Worm (Caenorhabditis elegans): ENCODE measurements around the gene nas-7.
"Not testable (repeated sequence)": the region's sequence is repeated elsewhere in the genome, so short reads cannot be mapped to it uniquely, and the experiment has no call there.

nas-7 gene

DNA sequence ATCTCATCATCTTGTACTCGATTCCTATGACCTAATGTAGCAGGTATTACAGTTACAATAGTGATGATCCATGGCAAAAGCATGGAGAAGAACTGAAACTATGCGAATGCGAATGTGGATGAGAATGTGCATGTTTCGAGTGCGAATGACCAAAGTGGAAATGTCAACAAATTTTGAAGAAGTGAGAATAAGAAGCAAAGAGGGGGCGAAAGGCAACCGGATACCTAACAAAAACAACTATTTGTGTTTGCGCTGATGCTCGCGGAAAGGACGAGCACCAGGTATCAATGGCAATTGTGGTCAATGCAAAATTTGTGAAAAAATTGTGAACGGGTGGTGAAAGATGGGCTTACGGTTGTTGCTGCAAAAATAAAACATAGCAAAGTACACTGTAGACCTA is at the start of gene nas-7:
TSS of gene nas-7 (minus strand) at position 101 of the 400 bp plus-strand sequence.
- TF ChIP-seq ceh-24 (tag; optimal IDR thresholded peaks at IDR 0.05) = no peak
- no peak for TF ChIP-seq sdc-2 (tag; optimal IDR thresholded peaks at IDR 0.05)
- no peak for TF ChIP-seq sox-4 (tag; optimal IDR thresholded peaks at IDR 0.05)
- TF ChIP-seq ama-1 (optimal IDR thresholded peaks at IDR 0.05) = no peak
- TF ChIP-seq gmeb-2 (tag; optimal IDR thresholded peaks at IDR 0.05) = no peak
- no peak for TF ChIP-seq fkh-6 (tag; optimal IDR thresholded peaks at IDR 0.05)
- TF ChIP-seq elt-4 (tag; optimal IDR thresholded peaks at IDR 0.05) = no peak
- TF ChIP-seq pqm-1 (tag; optimal IDR thresholded peaks at IDR 0.05) = no peak
- TF ChIP-seq ceh-9 (tag; optimal IDR thresholded peaks at IDR 0.05) = no peak

DNA sequence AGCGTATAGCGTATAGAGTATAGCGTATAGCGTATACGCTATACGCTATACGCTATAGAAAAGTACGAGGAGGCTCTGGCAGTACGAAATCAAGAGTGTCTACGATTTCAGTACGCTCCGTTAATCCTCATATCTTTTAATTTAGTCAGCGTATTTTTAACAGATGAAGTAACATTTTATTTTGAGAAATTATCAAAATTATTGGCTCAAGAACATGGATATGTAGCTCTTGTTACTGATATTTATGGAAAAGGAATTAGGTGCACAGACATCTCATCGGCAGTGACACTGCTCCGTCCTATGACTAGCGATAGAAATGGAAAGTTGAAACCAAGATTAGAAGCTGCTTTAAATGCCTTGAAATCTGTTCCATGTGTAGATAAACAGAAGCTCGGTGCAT is 32.4 kb upstream of the nas-7 start, which contains the start of gene K02A2.1:
TSS of gene K02A2.1 (plus strand) at position 301 of the 400 bp plus-strand sequence.
- not testable (repeated sequence) for TF ChIP-seq zip-5, ceh-24, ahr-1 (tag; optimal IDR thresholded peaks at IDR 0.05)

DNA sequence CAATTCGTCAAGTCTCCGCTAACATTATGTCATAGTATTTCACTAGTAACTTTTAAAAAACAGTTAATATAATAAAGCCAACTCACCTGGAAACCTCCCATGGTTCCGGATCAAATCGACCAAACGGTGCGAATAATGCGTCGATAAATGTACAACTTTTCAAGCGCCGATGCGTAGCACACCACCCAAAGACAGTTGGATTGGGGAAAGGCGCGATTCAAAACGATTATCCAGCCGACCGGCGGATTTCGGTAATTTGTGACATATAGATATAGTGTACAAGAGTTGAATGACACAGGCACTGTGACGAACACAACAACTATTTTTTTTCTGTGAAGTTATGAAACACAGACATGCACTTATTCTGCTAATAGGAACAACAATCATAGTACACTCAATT is 31.7 kb upstream of the nas-7 start, which contains the start of gene kcc-3:
TSS of gene kcc-3 (minus strand) at position 101 of the 400 bp plus-strand sequence.
- TF ChIP-seq pax-1 (tag; optimal IDR thresholded peaks at IDR 0.05) (no peak), ceh-9 (tag; optimal IDR thresholded peaks at IDR 0.05) (no peak), ama-1 (optimal IDR thresholded peaks at IDR 0.05) (no peak), sdc-2 (tag; optimal IDR thresholded peaks at IDR 0.05) (no peak), sox-4 (tag; optimal IDR thresholded peaks at IDR 0.05) (no peak), Y22D7AL.16 (tag; optimal IDR thresholded peaks at IDR 0.05) (no peak), ets-4 (tag; optimal IDR thresholded peaks at IDR 0.05) (no peak), hlh-8 (tag; optimal IDR thresholded peaks at IDR 0.05) (no peak), che-1 (tag; optimal IDR thresholded peaks at IDR 0.05) (no peak), fax-1 (tag; optimal IDR thresholded peaks at IDR 0.05) (no peak), K02D7.2 (tag; optimal IDR thresholded peaks at IDR 0.05) (no peak), pha-2 (tag; optimal IDR thresholded peaks at IDR 0.05) (no peak), nfya-1 (tag; optimal IDR thresholded peaks at IDR 0.05) (no peak), C08G9.2 (tag; optimal IDR thresholded peaks at IDR 0.05) (no peak), sox-2 (GFP tag; IDR thresholded peaks at IDR 0.05) (no peak), pag-3 (tag; optimal IDR thresholded peaks at IDR 0.05; ENCODE audit: borderline replicate concordance) (no peak), unc-86 (tag; optimal IDR thresholded peaks at IDR 0.05) (no peak), unc-3 (GFP tag; conservative IDR thresholded peaks at IDR 0.05) (no peak), unc-3 (tag; optimal IDR thresholded peaks at IDR 0.05) (no peak)

DNA sequence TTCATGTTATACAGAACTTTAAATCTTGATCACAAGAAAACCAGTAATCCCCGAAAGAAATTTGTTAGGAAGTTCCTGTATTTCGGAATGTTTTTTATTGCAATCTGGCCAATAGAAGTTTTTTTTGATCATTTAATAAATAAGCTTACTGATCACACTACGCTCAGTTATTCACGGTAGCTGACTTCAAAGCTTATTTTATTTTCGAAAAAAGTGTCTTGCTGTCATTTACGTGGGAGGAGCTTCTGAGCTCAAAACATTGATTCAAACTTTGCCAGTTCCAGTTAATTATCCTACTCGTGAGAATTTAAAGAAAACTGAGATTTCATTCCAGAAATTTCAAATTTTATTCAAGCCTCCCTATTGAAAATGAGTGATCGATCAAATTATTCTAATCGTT is 29.8 kb upstream of the nas-7 start, which contains the start of gene srd-54:
TSS of gene srd-54 (plus strand) at position 301 of the 400 bp plus-strand sequence.
- no peak for TF ChIP-seq unc-86 (tag; optimal IDR thresholded peaks at IDR 0.05)
- TF ChIP-seq ztf-16 (tag; optimal IDR thresholded peaks at IDR 0.05) = no peak
- no peak for TF ChIP-seq hlh-8 (tag; optimal IDR thresholded peaks at IDR 0.05)
- TF ChIP-seq sox-4 (tag; optimal IDR thresholded peaks at IDR 0.05) = no peak
- no peak for TF ChIP-seq npax-4 (tag; optimal IDR thresholded peaks at IDR 0.05)
- TF ChIP-seq nfya-1 (tag; optimal IDR thresholded peaks at IDR 0.05) = no peak
- TF ChIP-seq mec-3 (tag; optimal IDR thresholded peaks at IDR 0.05; ENCODE audit: borderline replicate concordance) = no peak
- TF ChIP-seq ceh-22 (tag; optimal IDR thresholded peaks at IDR 0.05) = no peak
- no peak for TF ChIP-seq elt-2 (tag; optimal IDR thresholded peaks at IDR 0.05)
- TF ChIP-seq elt-4 (tag; optimal IDR thresholded peaks at IDR 0.05) = no peak
- no peak for TF ChIP-seq C38D4.7 (GFP tag; optimal IDR thresholded peaks at IDR 0.05)
- no peak for TF ChIP-seq pros-1 (tag; optimal IDR thresholded peaks at IDR 0.05)

DNA sequence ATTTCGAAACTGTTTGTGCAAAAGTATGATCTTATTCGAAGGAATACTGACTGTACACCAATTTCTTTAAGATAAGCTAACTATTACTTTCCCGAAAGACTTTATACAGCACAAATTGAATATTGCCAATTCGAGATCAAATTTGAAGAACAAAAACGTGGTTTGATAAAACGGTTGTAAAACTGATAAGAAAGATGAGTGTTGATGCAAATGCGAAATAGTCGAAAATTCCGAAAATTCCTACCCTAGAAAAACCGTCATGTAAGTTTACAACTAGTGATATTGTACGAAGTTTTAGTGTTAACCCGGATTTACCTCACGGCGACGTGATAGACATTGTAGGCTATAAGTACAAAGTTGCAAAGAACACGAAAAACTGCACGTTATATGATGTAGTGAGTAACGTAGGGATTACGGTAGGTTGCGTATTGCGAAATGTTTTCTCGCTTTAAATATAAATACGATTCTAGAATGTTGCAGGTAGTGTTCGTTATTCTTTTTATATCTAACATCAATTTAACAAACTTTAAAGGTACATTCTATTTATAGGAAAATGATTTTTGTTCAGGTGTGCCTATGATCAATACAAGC is 18.4 kb upstream of the nas-7 start:
- TF ChIP-seq rnt-1 (tag; optimal IDR thresholded peaks at IDR 0.05) (no peak), T23F11.4 (GFP tag; optimal IDR thresholded peaks at IDR 0.05) (no peak), C08G9.2 (tag; optimal IDR thresholded peaks at IDR 0.05) (no peak)

Data from whole organism, late embryonic.